Fruit fly (Drosophila melanogaster) whole organism, prepupa: ENCODE measurements around the gene sw.
"Not testable (repeated sequence)": the region's sequence is repeated elsewhere in the genome, so short reads cannot be mapped to it uniquely, and the experiment has no call there.

Experiments
- Blimp-1 ChIP-seq: fragments of 200-800 bp; sonication (Bioruptor generic); optimal IDR thresholded peaks from 3 replicates; lab custom pipeline; 2017; ENCODE audit warnings: missing biosample characterization, missing genetic modification characterization, mild to moderate bottlenecking, moderate library complexity, missing genetic modification reagents
- CG10669 ChIP-seq: fragments of 200-800 bp; sonication (Bioruptor generic); optimal IDR thresholded peaks from 3 replicates; lab custom pipeline; 2018; ENCODE audit warnings: missing biosample characterization, mild to moderate bottlenecking, missing genetic modification characterization, moderate library complexity
- CG11294 ChIP-seq: fragments of 200-800 bp; sonication (Bioruptor generic); IDR thresholded peaks from 2 replicates; pipeline ENCODE4 v1.3.6; 2022; ENCODE audit warnings: missing biosample characterization, missing genetic modification characterization
- CG34406 ChIP-seq: fragments of 200-800 bp; sonication (Bioruptor generic); optimal IDR thresholded peaks from 3 replicates; lab custom pipeline; 2016; ENCODE audit warnings: missing biosample characterization, missing genetic modification characterization
- CG8319 ChIP-seq: fragments of 200-800 bp; sonication (Bioruptor generic); optimal IDR thresholded peaks from 3 replicates; lab custom pipeline; 2016; ENCODE audit warnings: missing biosample characterization, missing genetic modification characterization
- Ets21C ChIP-seq: fragments of 200-800 bp; sonication (Bioruptor generic); optimal IDR thresholded peaks from 3 replicates; lab custom pipeline; 2016; ENCODE audit warnings: missing biosample characterization, missing genetic modification characterization
- Met ChIP-seq: fragments of 200-800 bp; sonication (Bioruptor generic); optimal IDR thresholded peaks from 3 replicates; lab custom pipeline; 2016; ENCODE audit warnings: missing biosample characterization, missing genetic modification characterization
- OdsH ChIP-seq: fragments of 200-800 bp; sonication (Bioruptor generic); optimal IDR thresholded peaks from 3 replicates; lab custom pipeline; 2016; ENCODE audit warnings: missing biosample characterization, missing genetic modification characterization
- Smox ChIP-seq: fragments of 200-800 bp; sonication (Bioruptor generic); optimal IDR thresholded peaks from 3 replicates; lab custom pipeline; 2016; ENCODE audit warnings: missing biosample characterization, missing genetic modification characterization
- lz ChIP-seq: fragments of 200-800 bp; sonication (Bioruptor generic); optimal IDR thresholded peaks from 3 replicates; lab custom pipeline; 2016; ENCODE audit warnings: missing biosample characterization, missing genetic modification characterization
- vri ChIP-seq: fragments of 200-800 bp; sonication (Bioruptor generic); optimal IDR thresholded peaks from 3 replicates; lab custom pipeline; 2016; ENCODE audit warnings: missing biosample characterization, mild to moderate bottlenecking, missing genetic modification characterization

DNA sequence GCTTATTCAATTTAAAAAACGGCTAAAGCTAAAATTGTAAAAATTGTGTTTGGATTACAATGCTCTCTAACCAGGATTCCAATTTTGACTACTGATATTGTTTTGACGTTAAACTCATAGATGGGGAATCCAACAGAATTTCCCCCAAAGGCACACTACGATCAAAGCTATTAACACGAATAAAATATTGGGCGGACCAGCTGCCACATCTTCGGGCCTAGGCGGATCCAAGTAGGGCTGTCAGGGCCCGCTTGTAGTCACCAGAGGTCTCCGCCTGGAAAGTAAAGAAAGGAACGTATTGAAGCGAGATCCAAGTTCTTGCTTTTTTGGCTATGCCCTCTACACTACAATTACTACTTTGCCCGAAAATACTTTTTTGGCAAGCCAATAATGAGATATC, 57.6 kb downstream of the sw start, which contains the start of gene Sdic1:
- TF ChIP-seq CG11294 (GFP tag; lab: Robert Waterston, UW); Met (GFP tag; lab: Kevin White, UChicago); Ets21C (GFP tag; lab: Kevin White, UChicago); CG10669 (GFP tag; lab: Kevin White, UChicago); Smox; vri (GFP tag; lab: Kevin White, UChicago); lz (GFP tag; lab: Kevin White, UChicago); CG34406 (GFP tag; lab: Kevin White, UChicago); OdsH (GFP tag; lab: Kevin White, UChicago); Blimp-1 (GFP tag; lab: Kevin White, UChicago); CG8319: not testable (repeated sequence)
